Worm (Caenorhabditis elegans): ENCODE results near the gene ctbp-1.

The ctbp-1 gene

DNA sequence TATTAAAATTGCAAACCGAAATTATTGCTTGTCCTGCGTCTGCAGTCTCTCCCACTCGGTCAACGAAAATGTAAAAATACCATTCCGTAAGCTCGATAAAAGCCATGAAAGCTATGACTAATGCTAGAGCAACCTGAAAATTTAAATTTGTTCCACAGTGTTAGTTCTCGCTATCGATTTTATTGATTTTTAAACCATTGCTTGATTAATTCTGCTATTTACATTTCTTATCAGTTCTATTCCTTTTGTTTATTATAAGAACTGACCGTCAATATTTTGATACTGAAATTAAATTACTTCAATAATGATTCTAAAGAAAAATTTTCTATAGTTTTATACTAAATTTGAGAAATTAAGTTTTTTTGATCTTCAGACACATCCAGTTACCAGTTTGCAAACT lies 23.4 kb upstream of the ctbp-1 start:
- no peak for TF ChIP-seq unc-62 (GFP tag; optimal IDR thresholded peaks at IDR 0.05)

DNA sequence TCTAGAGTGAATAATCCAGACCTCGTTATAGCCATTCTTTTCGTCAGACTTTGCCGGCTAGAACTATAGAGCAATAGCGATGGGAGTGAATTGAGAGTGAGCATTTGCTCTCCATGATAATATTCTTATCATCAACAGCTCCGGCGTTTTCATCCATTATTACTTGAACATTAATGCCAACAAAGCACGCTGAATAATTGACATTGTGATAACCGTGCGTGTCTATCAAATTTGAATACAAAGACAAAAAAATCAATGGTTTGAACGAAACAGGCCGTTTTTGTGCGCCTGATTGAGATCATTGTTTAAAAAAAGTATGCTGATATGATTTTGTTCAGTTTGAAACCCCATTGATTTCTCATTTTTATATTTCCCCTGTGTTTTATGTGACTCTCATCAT lies 22.9 kb upstream of the ctbp-1 start, which contains the start of gene dct-11:
TSS of gene dct-11 (minus strand) at position 136 of the 400 bp plus-strand sequence.
- TF ChIP-seq unc-62 (GFP tag; optimal IDR thresholded peaks at IDR 0.05), result no peak

DNA sequence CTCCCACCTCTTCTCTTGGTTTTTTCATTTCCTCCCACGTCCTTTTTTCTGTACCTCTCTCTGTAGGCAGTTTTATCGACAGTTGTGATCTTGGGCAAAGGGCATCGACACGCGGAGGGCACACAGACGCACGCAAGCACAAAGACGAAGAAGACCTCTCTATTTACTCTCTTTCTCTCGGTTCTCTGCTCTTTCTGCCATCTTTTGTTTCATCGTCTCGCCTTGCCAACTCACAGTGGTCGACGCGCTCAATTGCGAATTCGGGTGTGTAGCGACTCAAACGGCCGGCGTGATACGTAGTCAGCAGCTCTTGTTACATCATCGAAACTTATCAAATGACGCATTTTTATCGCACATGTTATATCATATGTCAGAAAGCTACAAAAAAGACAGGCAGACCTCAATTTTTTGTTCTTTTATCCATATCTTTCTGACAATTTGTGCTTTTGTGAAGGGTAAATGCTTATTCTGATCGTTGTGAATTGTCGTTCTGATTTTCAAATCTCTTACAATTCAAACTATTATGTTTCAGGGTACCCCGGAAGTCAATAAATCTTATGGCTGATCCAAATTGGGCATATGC lies 21.4 kb upstream of the ctbp-1 start, which contains the start of gene puf-9:
TSS of gene puf-9 (plus strand) at position 533 of the 583 bp plus-strand sequence.
- TF ChIP-seq unc-62 (GFP tag; optimal IDR thresholded peaks at IDR 0.05), result peak; percentile 56

DNA sequence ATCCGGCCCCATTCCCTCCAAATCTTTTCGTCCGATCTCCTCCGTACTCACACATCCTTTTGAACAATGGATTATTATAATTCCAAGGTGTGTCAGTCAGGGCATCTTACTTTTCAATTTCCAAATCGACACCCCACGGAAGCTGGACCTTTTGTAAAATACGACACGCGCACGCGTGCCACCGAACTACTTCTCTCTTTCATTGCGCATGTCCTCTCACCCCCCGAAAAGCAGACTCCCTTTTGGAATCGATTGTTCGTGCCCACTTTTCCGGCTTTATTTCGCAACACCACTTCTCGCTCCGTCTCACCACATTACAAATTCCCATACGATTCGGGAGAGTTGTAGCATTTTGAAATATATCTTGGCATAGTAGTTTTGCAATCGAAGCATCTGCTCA lies 15.2 kb upstream of the ctbp-1 start:
- TF ChIP-seq unc-62 (GFP tag; optimal IDR thresholded peaks at IDR 0.05), result no peak

DNA sequence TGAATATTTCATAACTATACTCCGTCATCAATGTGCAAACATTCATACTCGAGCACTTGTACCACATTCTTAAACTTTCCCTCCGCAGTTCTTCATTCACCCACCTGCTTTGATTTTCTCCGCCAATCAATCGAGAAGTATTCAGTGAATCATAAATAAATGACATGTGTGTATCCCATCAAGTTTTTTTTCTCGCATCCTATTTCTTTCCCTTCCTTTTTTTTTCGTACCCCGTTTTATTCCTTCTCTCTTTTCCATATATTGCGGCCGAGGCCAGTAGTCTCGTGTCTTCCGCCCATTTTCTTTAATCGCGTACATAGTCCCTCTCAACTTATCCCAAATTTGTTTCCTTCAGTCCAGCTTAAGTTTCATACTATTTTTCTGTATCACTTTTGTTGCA lies 13.8 kb upstream of the ctbp-1 start, which contains the start of gene atat-2:
TSS of gene atat-2 (plus strand) at position 398 of the 400 bp plus-strand sequence.
- TF ChIP-seq unc-62 (GFP tag; optimal IDR thresholded peaks at IDR 0.05), result no peak

DNA sequence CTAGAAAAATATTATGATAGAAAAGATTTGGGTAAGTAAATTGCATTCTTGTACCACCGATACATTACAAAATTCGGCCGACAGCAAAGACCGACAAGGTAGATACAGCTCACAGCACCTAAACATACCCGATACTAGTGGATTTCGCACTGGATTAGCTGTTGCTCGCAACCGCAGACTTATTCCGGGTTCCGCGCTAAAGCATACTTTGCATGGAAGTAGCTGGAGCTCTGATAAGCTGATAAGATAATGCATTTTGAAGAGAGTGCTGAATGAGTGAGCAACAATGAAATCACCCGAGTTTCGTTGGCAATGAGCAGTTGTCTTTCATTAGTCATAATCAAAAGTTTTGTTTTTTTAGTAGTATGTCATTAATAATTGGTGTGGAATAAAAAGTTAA lies 12.0 kb upstream of the ctbp-1 start:
- no peak for TF ChIP-seq unc-62 (GFP tag; optimal IDR thresholded peaks at IDR 0.05)

DNA sequence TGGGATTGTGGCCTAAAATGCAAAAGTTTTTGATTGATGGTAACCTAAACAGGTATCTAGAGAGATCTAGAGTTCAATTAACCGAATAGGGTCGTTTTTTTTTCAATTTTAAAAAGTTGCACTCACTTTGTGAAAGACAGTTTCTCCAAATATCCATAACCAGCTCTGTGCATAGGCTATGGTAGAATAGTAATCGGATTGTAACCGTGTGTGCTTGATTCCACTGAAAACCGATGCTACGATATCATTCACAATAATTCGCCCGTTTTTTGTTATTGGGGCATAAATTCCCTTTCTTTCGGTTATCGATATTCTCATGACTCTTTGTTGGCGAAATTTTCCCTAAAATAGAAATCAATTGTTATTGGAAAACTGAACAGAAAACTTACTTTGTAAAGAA lies 10.4 kb upstream of the ctbp-1 start:
- no peak for TF ChIP-seq unc-62 (GFP tag; optimal IDR thresholded peaks at IDR 0.05)

DNA sequence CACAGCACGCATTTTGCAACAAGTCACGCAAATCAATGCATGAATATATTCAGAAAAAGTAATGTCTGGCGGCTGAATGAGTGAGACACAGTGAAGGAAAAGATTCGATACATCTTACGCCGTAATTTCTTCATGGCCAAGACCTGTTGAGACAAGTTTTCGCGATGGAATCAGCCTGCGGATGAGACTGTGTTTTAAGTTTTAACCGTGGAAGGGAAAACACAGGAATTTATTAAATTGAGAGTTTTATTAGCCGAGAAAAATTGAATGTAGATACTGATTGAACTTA lies 8.4 kb upstream of the ctbp-1 start, which contains the start of gene hog-1:
TSS of gene hog-1 (minus strand) at position 101 of the 289 bp plus-strand sequence.
- no peak for TF ChIP-seq unc-62 (GFP tag; optimal IDR thresholded peaks at IDR 0.05)

DNA sequence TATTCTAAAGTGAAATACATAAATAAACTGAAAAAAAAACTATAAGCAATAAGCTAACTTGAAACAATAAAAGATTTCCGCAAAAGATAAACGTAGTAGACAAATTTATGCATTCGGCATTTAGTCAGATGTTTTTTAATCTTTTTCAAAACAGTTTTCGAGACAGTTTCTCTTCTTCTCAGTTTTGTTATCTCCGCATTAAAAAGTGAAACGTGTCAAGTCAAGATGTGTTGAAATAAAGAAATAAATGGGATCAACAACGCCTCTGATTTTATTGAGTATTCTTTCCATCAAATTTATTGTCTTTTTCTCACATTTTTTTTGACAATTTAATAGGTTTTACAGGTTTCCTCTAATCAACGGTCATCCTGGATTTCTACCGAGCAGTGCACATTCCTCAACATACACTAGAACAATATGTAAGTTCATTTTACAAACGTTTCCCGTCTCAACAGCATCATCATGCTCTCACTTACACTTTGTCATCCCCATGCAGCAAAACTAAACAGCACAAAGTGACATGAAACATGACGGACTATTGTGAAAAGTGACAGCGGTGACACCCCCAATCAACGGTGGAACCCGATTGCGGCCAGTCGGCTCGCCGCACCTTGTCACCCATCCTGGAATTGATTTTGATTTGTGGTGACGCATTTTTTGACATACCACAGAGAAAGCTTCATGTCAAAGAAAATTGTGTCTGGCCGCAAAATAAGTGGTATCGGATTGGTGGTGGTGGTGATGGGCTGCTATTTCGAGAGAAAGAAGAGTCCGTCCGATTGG lies 7.9 kb upstream of the ctbp-1 start:
- no peak for TF ChIP-seq unc-62 (GFP tag; optimal IDR thresholded peaks at IDR 0.05)

DNA sequence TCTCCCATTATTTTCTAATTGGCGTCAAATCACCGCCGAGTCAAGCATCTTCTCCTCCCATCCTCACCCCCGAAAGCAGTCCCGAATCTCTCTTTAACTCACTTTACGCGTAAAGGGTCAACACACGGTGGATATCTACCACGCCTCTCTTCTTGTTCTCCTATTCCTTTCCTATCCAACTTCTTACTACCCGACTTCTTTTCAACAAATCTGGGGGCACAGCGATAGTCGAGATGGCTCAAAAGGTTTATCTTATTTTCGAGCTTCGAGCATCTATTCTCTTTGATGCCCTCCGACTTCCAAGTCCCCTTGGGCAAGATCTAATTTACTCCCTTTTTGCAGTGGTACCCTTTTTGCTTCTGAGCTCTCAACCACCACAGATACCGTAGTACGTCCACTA lies 3.3 kb upstream of the ctbp-1 start:
- no peak for TF ChIP-seq unc-62 (GFP tag; optimal IDR thresholded peaks at IDR 0.05)

DNA sequence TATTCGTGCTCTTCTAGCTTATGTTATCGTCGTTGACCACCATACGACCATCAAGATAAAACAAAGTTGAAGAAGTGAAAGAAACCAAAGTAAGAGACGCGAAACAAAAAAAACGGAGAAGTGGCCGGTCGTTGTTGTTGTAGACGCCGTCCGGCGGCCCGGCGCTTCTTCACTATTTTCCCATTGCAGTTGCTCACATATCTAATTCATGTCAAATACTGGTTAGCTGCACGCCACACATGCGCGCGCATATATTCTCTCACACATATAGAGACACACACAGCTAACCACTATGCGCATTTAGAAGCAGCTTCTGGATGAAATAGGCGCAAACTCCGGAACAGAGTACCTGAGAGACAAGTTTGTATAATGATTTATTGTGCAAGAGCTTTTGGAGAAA lies 5.5 kb downstream of the ctbp-1 start:
- no peak for TF ChIP-seq unc-62 (GFP tag; optimal IDR thresholded peaks at IDR 0.05)

DNA sequence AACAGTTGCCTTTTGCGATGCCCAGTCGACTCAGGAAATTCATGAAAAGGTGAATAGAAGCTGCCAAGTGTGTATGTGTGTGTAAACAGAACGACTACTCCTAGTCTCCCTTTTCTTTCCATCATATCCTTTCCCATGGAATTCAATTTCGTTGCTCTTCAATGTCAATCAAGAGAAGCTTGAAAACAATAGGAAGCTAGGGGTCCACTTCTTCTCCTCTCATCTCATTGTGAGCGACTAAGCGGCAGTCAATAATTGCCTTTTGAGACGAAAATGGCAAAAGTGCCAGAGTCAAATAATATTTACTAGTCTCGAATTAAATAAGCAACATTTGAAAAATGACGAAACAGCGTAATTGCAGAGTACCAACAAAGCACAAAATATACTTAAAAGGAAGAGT lies 7.1 kb downstream of the ctbp-1 start:
- TF ChIP-seq unc-62 (GFP tag; optimal IDR thresholded peaks at IDR 0.05), result no peak

DNA sequence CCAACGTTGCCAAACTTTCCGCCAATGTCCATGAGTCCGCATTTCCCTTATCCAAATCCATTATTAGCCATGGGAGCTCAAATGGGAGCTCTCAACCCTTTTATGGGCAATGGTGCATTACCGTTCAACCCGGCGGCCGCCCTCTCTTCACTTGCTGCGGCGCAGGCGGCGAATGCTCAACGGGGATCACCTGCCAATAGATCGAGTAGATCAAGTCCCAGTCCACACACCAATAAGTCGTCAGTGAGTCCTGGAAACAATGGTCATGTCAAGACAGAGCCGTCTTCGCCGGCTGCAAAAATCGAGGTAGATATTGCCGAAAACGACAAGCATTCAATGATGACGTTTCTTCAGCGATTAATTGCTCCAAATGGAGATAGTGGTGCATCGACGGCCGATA lies 9.6 kb downstream of the ctbp-1 start:
- TF ChIP-seq unc-62 (GFP tag; optimal IDR thresholded peaks at IDR 0.05), result no peak

DNA sequence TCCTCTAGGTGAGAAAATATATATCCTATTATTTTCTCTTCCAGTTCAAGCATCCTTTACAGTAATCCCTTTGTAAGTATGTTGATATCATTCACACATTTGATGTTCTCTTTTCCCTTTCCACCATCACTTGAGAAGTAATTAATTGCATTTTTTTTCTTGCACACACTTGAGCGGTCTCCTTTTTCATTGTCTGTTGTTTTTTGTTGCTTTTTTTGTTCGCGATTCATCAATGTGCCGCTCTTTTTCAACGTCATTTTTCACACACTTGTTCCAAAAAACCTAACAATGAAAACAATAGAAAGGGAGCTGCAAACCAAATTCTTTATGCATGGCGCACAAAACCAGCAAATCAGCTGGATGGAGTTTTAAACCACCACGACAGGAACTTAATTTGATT lies 13.1 kb downstream of the ctbp-1 start, which contains the start of gene F49E10.4:
TSS of gene F49E10.4 (plus strand) at position 301 of the 400 bp plus-strand sequence.
- no peak for TF ChIP-seq unc-62 (GFP tag; optimal IDR thresholded peaks at IDR 0.05)

DNA sequence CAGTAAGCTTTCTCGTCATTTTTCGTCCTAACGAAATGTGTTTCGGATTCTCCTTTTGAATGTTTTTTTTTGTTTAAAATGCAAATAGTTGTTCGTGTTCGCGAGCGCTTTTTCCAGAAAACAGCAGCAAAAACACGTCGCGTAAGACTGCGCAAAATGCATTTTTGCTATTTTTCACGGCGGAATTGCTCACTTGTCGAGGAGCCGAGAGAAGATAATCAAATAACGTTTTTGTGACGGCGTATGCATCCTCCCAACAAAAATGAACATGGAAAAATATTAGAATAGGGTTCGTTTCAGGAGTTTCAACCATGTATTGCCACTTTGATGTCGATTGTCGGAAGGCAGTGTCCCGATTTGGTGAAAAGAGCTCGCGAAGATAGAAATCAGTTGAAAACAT lies 14.5 kb downstream of the ctbp-1 start:
- TF ChIP-seq unc-62 (GFP tag; optimal IDR thresholded peaks at IDR 0.05), result no peak

DNA sequence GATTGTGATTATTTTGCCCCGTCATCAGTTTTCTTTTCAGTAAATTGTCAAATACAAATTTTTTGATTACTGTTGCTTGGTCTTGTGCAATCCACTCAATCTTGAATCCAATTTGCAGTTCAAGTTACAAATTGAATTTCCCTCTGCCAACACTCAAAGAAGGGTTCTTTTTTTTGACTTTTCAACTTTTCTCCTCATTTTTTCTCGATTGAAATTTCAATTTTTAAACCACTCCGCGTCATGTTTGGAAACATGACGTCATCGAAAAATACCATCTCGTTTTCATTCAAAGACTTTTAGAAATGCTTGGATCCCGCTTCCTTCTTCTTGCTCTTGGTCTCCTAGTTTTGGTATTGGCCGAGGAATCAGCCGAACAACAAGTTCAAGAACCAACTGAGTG lies 23.1 kb downstream of the ctbp-1 start, which contains the start of gene flp-7:
TSS of gene flp-7 (plus strand) at position 301 of the 400 bp plus-strand sequence.
- TF ChIP-seq unc-62 (GFP tag; optimal IDR thresholded peaks at IDR 0.05), result no peak

DNA sequence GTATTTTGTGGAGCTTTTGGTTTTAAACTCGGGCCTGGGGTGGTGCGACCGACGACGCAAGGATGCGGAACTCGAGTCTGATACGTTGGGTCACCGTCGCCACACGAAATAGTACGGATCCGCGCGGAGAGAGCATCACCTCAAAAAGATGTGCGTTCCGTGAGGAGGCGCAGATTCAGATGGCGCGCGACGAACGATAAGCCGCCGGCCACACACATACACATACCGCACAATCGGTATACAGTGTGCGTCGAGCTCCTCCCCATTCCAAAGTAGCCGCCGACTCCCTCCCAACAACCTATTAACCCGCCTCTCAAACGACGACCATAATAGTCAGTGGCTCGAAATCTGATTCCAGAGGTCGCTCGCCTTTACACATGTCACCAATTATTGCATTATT lies 27.6 kb downstream of the ctbp-1 start, which contains the start of gene F49E10.2:
TSS of gene F49E10.2 (plus strand) at position 301 of the 400 bp plus-strand sequence.
- TF ChIP-seq unc-62 (GFP tag; optimal IDR thresholded peaks at IDR 0.05), result no peak

Data from whole organism, dauer.